Worm (Caenorhabditis elegans) whole organism, L1 larva: Measurements from ENCODE around the gene K02E7.7.

Source experiments
- aly-2 ChIP-seq: fragments of 150-350 bp; optimal IDR thresholded peaks from 2 replicates; lab custom pipeline; 2014; ENCODE audit warnings: missing biosample characterization, missing genetic modification characterization
- lir-3 ChIP-seq: sonication (generic microtip); optimal IDR thresholded peaks from 2 replicates; lab custom pipeline; 2016; ENCODE audit warnings: mild to moderate bottlenecking, missing genetic modification characterization, moderate library complexity, missing compliant biosample characterization; ENCODE audit not compliant: poor library complexity
- nhr-237 ChIP-seq: fragments of 150-350 bp; optimal IDR thresholded peaks from 2 replicates; lab custom pipeline; 2014; ENCODE audit warnings: missing biosample characterization, missing genetic modification characterization

DNA sequence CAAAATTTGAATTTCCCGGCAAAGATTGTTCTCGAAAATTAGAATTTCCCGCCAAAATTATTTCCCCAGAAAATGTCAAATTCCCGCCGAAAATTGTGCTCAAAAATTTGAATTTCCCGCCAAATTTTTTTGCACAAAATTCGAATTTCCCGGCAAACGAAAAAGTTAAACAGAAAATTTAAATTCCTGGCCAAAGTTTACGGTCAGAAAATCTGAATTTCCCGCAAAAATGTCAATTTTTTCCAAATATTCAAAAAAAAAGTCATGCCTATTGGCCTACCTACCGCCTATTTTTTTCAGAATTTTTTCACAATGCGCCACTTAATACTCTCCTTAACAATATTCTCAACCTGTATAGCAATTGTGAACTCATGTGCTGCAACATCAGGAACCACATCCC, 28.0 kb downstream of the K02E7.7 start, which contains the start of gene K02E7.1:
- TF ChIP-seq lir-3 (tag; lab: Kevin White, UChicago) (no peak), aly-2 (tag; lab: Kevin White, UChicago) (no peak), nhr-237 (tag; lab: Kevin White, UChicago) (no peak)
